Fruit fly (Drosophila melanogaster) whole organism, prepupa: Measurements from ENCODE around the gene cdi.

Source experiments
- Blimp-1 ChIP-seq: fragments of 200-800 bp; sonication (Bioruptor generic); optimal IDR thresholded peaks from 3 replicates; lab custom pipeline; 2017; ENCODE audit warnings: missing biosample characterization, missing genetic modification characterization, mild to moderate bottlenecking, moderate library complexity, missing genetic modification reagents
- CG6808 ChIP-seq: fragments of 200-800 bp; sonication (Bioruptor generic); optimal IDR thresholded peaks from 3 replicates; lab custom pipeline; 2017; ENCODE audit warnings: missing biosample characterization, missing genetic modification characterization, mild to moderate bottlenecking, moderate library complexity, missing genetic modification reagents
- Ets21C ChIP-seq: fragments of 200-800 bp; sonication (Bioruptor generic); optimal IDR thresholded peaks from 3 replicates; lab custom pipeline; 2016; ENCODE audit warnings: missing biosample characterization, missing genetic modification characterization
- Hr38 ChIP-seq: sonication (Bioruptor generic); optimal IDR thresholded peaks from 2 replicates; lab custom pipeline; 2016; ENCODE audit warnings: missing biosample characterization, missing genetic modification characterization
- acj6 ChIP-seq: fragments of 200-800 bp; sonication (Bioruptor generic); optimal IDR thresholded peaks from 3 replicates; lab custom pipeline; 2016; ENCODE audit warnings: missing biosample characterization, missing genetic modification characterization
- eg ChIP-seq: fragments of 200-800 bp; sonication (Bioruptor generic); IDR thresholded peaks from 3 replicates; pipeline ENCODE4 v1.3.6; 2022; ENCODE audit warnings: missing biosample characterization, missing genetic modification characterization

- TF ChIP-seq CG6808 (GFP tag; lab: Kevin White, UChicago) (peak; percentile 9), acj6 (GFP tag; lab: Kevin White, UChicago) (peak; percentile 39), Blimp-1 (GFP tag; lab: Kevin White, UChicago) (no peak), Hr38 (no peak), Ets21C (GFP tag; lab: Kevin White, UChicago) (no peak), eg (peak; percentile 50; the same call in 2 of the 3 replicates)
These were observed 18.9 kb downstream of the cdi start for dm6 chr3R:19075135-19075534.
